Fruit fly (Drosophila melanogaster): ENCODE results near the gene papi.

dm6 chr2L:2190684-2191083, 29.9 kb upstream of the papi start:
- no peak for TF ChIP-seq Pif1A (GFP tag; optimal IDR thresholded peaks at IDR 0.05)
- no peak for TF ChIP-seq EcR (GFP tag; optimal IDR thresholded peaks at IDR 0.05)
- no peak for TF ChIP-seq fd96Ca (GFP tag; IDR thresholded peaks at IDR 0.05)
- no peak for TF ChIP-seq D1 (tag; optimal IDR thresholded peaks at IDR 0.05)
- no peak for TF ChIP-seq Snoo (tag; optimal IDR thresholded peaks at IDR 0.05)
- TF ChIP-seq rn (GFP tag; IDR thresholded peaks at IDR 0.05), result no peak
- no peak for TF ChIP-seq CG8301 (tag; optimal IDR thresholded peaks at IDR 0.05)
- no peak for TF ChIP-seq CG32121 (GFP tag; IDR thresholded peaks at IDR 0.05)
- no peak for TF ChIP-seq CG15710 (tag; optimal IDR thresholded peaks at IDR 0.05)
- TF ChIP-seq CG14655 (GFP tag; optimal IDR thresholded peaks at IDR 0.05), result no peak
- no peak for TF ChIP-seq CG8159 (tag; optimal IDR thresholded peaks at IDR 0.05)

Measured in whole organism, pupa.